Worm (Caenorhabditis elegans) whole organism, mixed stage, embryonic: ENCODE data around the gene exos-8.

Experiments
- ces-1 ChIP-seq: fragments of 150-350 bp; optimal IDR thresholded peaks from 2 replicates; lab custom pipeline; 2014; ENCODE audit warnings: missing biosample characterization, missing genetic modification reagents, missing genetic modification characterization
- elt-3 ChIP-seq: fragments of 150-350 bp; optimal IDR thresholded peaks from 2 replicates; lab custom pipeline; 2014; ENCODE audit warnings: missing biosample characterization, missing genetic modification characterization
- nhr-237 ChIP-seq: fragments of 150-350 bp; optimal IDR thresholded peaks from 2 replicates; lab custom pipeline; 2014; ENCODE audit warnings: missing biosample characterization, missing genetic modification characterization

ce11 chrII:6750929-6751328 lies 9.4 kb downstream of the exos-8 start, which contains the start of gene F41G3.20:
- no peak for TF ChIP-seq ces-1 (GFP tag; lab: Kevin White, UChicago)
- TF ChIP-seq nhr-237: no peak
- TF ChIP-seq elt-3 (tag; lab: Kevin White, UChicago): no peak
